Comparison of ENCODE assay signal across 2 worm cellular contexts in the genomic region with DNA sequence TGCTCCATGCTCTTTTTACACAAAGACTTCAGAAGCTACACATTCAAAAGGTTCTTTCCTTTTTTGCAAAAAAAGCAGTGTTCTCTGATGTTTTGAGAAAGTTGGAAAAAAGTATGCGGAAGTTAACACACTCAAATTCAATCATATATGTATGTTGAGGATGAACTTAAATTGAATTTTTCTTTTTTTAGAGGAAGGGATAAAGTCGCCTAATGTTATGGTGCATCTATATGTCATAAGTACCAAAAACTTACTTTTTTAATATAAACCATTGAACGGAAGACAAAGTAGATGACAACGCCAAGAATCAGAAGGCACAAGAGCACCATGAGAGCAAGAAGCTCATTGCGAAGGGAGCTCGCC.
TF ChIP-seq lines count a peak whose summit lies in the region.

No protein-coding gene starts in this region.

TF ChIP-seq in whole organism, L1 larva, 84 proteins besides CTCF, POLR2A, EP300 and RAD21:
- TF ChIP-seq blmp-1 (tag; optimal IDR thresholded peaks at IDR 0.05; lab: Kevin White, UChicago) (no peak), lin-14 (GFP tag; optimal IDR thresholded peaks at IDR 0.05; lab: Kevin White, UChicago) (peak; percentile 33), fkh-10 (GFP tag; optimal IDR thresholded peaks at IDR 0.05; lab: Kevin White, UChicago) (peak; percentile 71), lin-13 (GFP tag; optimal IDR thresholded peaks at IDR 0.05; lab: Kevin White, UChicago) (no peak), Y116A8C.19 (tag; optimal IDR thresholded peaks at IDR 0.05; lab: Kevin White, UChicago; ENCODE audit: borderline replicate concordance) (no peak)

TF ChIP-seq in whole organism, L4 larva, 104 proteins besides CTCF, POLR2A, EP300 and RAD21:
- TF ChIP-seq ceh-20 (GFP tag; IDR thresholded peaks at IDR 0.05; lab: Robert Waterston, UW) (0 out of 2 replicates have a peak, but pooled peaks have one; percentile 3), nhr-102 (tag; optimal IDR thresholded peaks at IDR 0.05; lab: Kevin White, UChicago) (no peak), egl-27 (tag; optimal IDR thresholded peaks at IDR 0.05; lab: Kevin White, UChicago) (no peak), F10B5.3 (tag; optimal IDR thresholded peaks at IDR 0.05; lab: Kevin White, UChicago) (no peak), fos-1 (tag; optimal IDR thresholded peaks at IDR 0.05; lab: Kevin White, UChicago) (no peak), madf-9 (GFP tag; conservative IDR thresholded peaks at IDR 0.05; lab: Robert Waterston, UW) (no peak), saeg-2 (GFP tag; IDR thresholded peaks at IDR 0.05; lab: Robert Waterston, UW) (no peak), lin-29 (GFP tag; IDR thresholded peaks at IDR 0.05; lab: Robert Waterston, UW) (no peak), lin-39 (tag; optimal IDR thresholded peaks at IDR 0.05; lab: Kevin White, UChicago) (no peak), nhr-41 (GFP tag; IDR thresholded peaks at IDR 0.05; lab: Robert Waterston, UW) (no peak), ceh-28 (tag; optimal IDR thresholded peaks at IDR 0.05; lab: Kevin White, UChicago) (no peak), tag-97 (GFP tag; IDR thresholded peaks at IDR 0.05; lab: Robert Waterston, UW) (no peak), ZK546.5 (tag; optimal IDR thresholded peaks at IDR 0.05; lab: Kevin White, UChicago) (no peak), lsy-2 (tag; optimal IDR thresholded peaks at IDR 0.05; lab: Kevin White, UChicago) (no peak), D1046.2 (GFP tag; IDR thresholded peaks at IDR 0.05; lab: Robert Waterston, UW) (no peak), ces-1 (GFP tag; optimal IDR thresholded peaks at IDR 0.05; lab: Kevin White, UChicago) (peak; percentile 66), dve-1 (tag; optimal IDR thresholded peaks at IDR 0.05; lab: Kevin White, UChicago; ENCODE audit: insufficient read depth) (no peak)
